Worm (Caenorhabditis elegans) whole organism, L3 larva: Measurements from ENCODE around the gene F18E3.11.

Experiments used
- ama-1 ChIP-seq: fragments of 150-350 bp; optimal IDR thresholded peaks from 2 replicates; lab custom pipeline; 2018
- elt-3 ChIP-seq, 3 experiments: fragments of 150-350 bp in 1 of 3; sonication (generic microtip) in 2 of 3; optimal IDR thresholded peaks; 2 replicates in 2 of 3; 4 replicates in 1 of 3; lab custom pipeline; 2014 to 2017; ENCODE audit warnings: missing biosample characterization in 3 of 3, missing genetic modification characterization in 3 of 3
- fkh-10 ChIP-seq: sonication (generic microtip); optimal IDR thresholded peaks from 2 replicates; lab custom pipeline; 2017; ENCODE audit warnings: missing biosample characterization, missing genetic modification reagents, missing genetic modification characterization
- fos-1 ChIP-seq: fragments of 150-350 bp; optimal IDR thresholded peaks from 2 replicates; lab custom pipeline; 2014; ENCODE audit warnings: missing biosample characterization, missing genetic modification characterization
- lsy-12 ChIP-seq: sonication (generic microtip); optimal IDR thresholded peaks from 2 replicates; lab custom pipeline; 2016; ENCODE audit warnings: mild to moderate bottlenecking, missing genetic modification characterization, missing compliant biosample characterization
- mdl-1 ChIP-seq: fragments of 150-350 bp; optimal IDR thresholded peaks from 2 replicates; lab custom pipeline; 2014; ENCODE audit warnings: missing biosample characterization, missing genetic modification characterization
- nhr-43 ChIP-seq: sonication (generic microtip); optimal IDR thresholded peaks from 2 replicates; lab custom pipeline; 2016; ENCODE audit warnings: mild to moderate bottlenecking, missing genetic modification characterization, missing compliant biosample characterization; ENCODE audit not compliant: poor library complexity, severe bottlenecking
- nhr-76 ChIP-seq: fragments of 150-350 bp; sonication (generic microtip); optimal IDR thresholded peaks from 5 replicates; lab custom pipeline; 2014; ENCODE audit warnings: missing biosample characterization, missing genetic modification characterization
- nhr-77 ChIP-seq: fragments of 150-350 bp; optimal IDR thresholded peaks from 2 replicates; lab custom pipeline; 2014; ENCODE audit warnings: missing biosample characterization, missing genetic modification characterization
- pha-4 ChIP-seq: fragments of 150-350 bp; optimal IDR thresholded peaks from 2 replicates; lab custom pipeline; 2014; ENCODE audit warnings: missing biosample characterization, missing genetic modification reagents, missing genetic modification characterization
- sea-2 ChIP-seq: fragments of 150-350 bp; sonication (generic microtip); optimal IDR thresholded peaks from 4 replicates; lab custom pipeline; 2014; ENCODE audit warnings: missing biosample characterization, missing genetic modification reagents, missing genetic modification characterization
- tbx-2 ChIP-seq: sonication (generic microtip); optimal IDR thresholded peaks from 2 replicates; lab custom pipeline; 2016; ENCODE audit warnings: mild to moderate bottlenecking, missing genetic modification characterization, missing compliant biosample characterization
- unc-39 ChIP-seq: sonication (generic microtip); optimal IDR thresholded peaks from 4 replicates; lab custom pipeline; 2017; ENCODE audit warnings: missing biosample characterization, missing genetic modification characterization

DNA sequence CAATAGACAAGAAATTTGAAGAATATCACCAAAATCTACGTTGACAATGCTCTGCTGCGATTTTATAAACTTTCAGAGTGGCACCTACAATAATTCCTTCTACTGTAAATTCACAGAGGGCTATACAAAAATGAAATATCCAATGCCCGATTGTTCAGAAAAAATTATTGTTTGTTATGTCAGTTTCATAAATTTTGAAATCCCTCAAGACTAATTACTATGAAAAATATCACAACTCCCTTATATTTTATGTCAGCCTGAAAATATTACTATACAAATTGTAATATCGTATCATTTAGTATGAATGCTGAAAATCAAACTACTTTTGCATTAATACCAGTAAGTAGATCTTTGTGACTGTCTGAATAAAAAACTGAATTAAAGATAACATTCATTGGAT lies 12.7 kb upstream of the F18E3.11 start, which contains the start of gene srx-60:
- TF ChIP-seq sea-2 (GFP tag; lab: Kevin White, UChicago) (no peak), lsy-12 (tag; lab: Kevin White, UChicago) (no peak), ama-1 (lab: Kevin White, UChicago) (no peak), nhr-77 (no peak), tbx-2 (tag; lab: Kevin White, UChicago) (no peak), mdl-1 (tag; lab: Kevin White, UChicago) (no peak), unc-39 (no peak), elt-3 (tag; optimal IDR thresholded peaks at IDR 0.05; lab: Kevin White, UChicago) (no peak), pha-4 (tag; lab: Kevin White, UChicago) (no peak), nhr-43 (no peak), nhr-76 (tag; lab: Kevin White, UChicago) (no peak), fos-1 (tag; lab: Kevin White, UChicago) (no peak), fkh-10 (no peak)
